Fruit fly (Drosophila melanogaster) whole organism, prepupa: ENCODE measurements around the gene Dredd.

Experiments used
- Blimp-1 ChIP-seq: fragments of 200-800 bp; sonication (Bioruptor generic); optimal IDR thresholded peaks from 3 replicates; lab custom pipeline; 2017; ENCODE audit warnings: missing biosample characterization, missing genetic modification characterization, mild to moderate bottlenecking, moderate library complexity, missing genetic modification reagents
- CG10669 ChIP-seq: fragments of 200-800 bp; sonication (Bioruptor generic); optimal IDR thresholded peaks from 3 replicates; lab custom pipeline; 2018; ENCODE audit warnings: missing biosample characterization, mild to moderate bottlenecking, missing genetic modification characterization, moderate library complexity
- CG11294 ChIP-seq: fragments of 200-800 bp; sonication (Bioruptor generic); IDR thresholded peaks from 2 replicates; pipeline ENCODE4 v1.3.6; 2022; ENCODE audit warnings: missing biosample characterization, missing genetic modification characterization
- CG11762 ChIP-seq: fragments of 200-800 bp; sonication (Bioruptor generic); optimal IDR thresholded peaks from 3 replicates; lab custom pipeline; 2016; ENCODE audit warnings: missing biosample characterization, missing genetic modification characterization; ENCODE audit not compliant: insufficient read depth
- CG11902 ChIP-seq: fragments of 200-800 bp; sonication (Bioruptor generic); optimal IDR thresholded peaks from 3 replicates; lab custom pipeline; 2016; ENCODE audit warnings: missing biosample characterization, missing genetic modification characterization
- CG15336 ChIP-seq: fragments of 200-800 bp; sonication (Bioruptor generic); IDR thresholded peaks from 2 replicates; pipeline ENCODE4 v1.3.6; 2022; ENCODE audit warnings: missing biosample characterization, missing genetic modification characterization
- CG1621 ChIP-seq: fragments of 200-800 bp; sonication (Bioruptor generic); optimal IDR thresholded peaks from 3 replicates; lab custom pipeline; 2018; ENCODE audit warnings: missing biosample characterization, mild to moderate bottlenecking, missing genetic modification characterization
- CG16779 ChIP-seq: fragments of 200-800 bp; sonication (Bioruptor generic); optimal IDR thresholded peaks from 3 replicates; lab custom pipeline; 2017; ENCODE audit warnings: missing biosample characterization, mild to moderate bottlenecking, missing genetic modification characterization
- CG3032 ChIP-seq: fragments of 200-800 bp; optimal IDR thresholded peaks from 2 replicates; lab custom pipeline; 2019; ENCODE audit warnings: missing biosample characterization, mild to moderate bottlenecking, missing genetic modification characterization, moderate library complexity
- CG31627 ChIP-seq: fragments of 200-800 bp; sonication (Bioruptor generic); optimal IDR thresholded peaks from 3 replicates; lab custom pipeline; 2016; ENCODE audit warnings: missing biosample characterization, missing genetic modification characterization
- CG32006 ChIP-seq: fragments of 200-800 bp; sonication (Bioruptor generic); optimal IDR thresholded peaks from 3 replicates; lab custom pipeline; 2017; ENCODE audit warnings: missing biosample characterization, mild to moderate bottlenecking, missing genetic modification characterization
- CG34406 ChIP-seq: fragments of 200-800 bp; sonication (Bioruptor generic); optimal IDR thresholded peaks from 3 replicates; lab custom pipeline; 2016; ENCODE audit warnings: missing biosample characterization, missing genetic modification characterization
- CG4318 ChIP-seq: fragments of 200-800 bp; sonication (Bioruptor generic); optimal IDR thresholded peaks from 3 replicates; lab custom pipeline; 2017; ENCODE audit warnings: missing biosample characterization, mild to moderate bottlenecking, missing genetic modification characterization
- CG6163 ChIP-seq: fragments of 200-800 bp; sonication (Bioruptor generic); IDR thresholded peaks from 3 replicates; pipeline ENCODE4 v1.3.6; 2022; ENCODE audit warnings: missing biosample characterization, missing genetic modification characterization
- CG6276 ChIP-seq: fragments of 200-800 bp; sonication (Bioruptor generic); optimal IDR thresholded peaks from 2 replicates; lab custom pipeline; 2017; ENCODE audit warnings: missing biosample characterization, mild to moderate bottlenecking, missing genetic modification characterization
- CG6792 ChIP-seq: fragments of 200-800 bp; sonication (Bioruptor generic); optimal IDR thresholded peaks from 3 replicates; lab custom pipeline; 2016; ENCODE audit warnings: missing biosample characterization, missing genetic modification characterization
- CG6808 ChIP-seq: fragments of 200-800 bp; sonication (Bioruptor generic); optimal IDR thresholded peaks from 3 replicates; lab custom pipeline; 2017; ENCODE audit warnings: missing biosample characterization, missing genetic modification characterization, mild to moderate bottlenecking, moderate library complexity, missing genetic modification reagents
- CG6854 ChIP-seq: fragments of 200-800 bp; sonication (Bioruptor generic); optimal IDR thresholded peaks from 2 replicates; lab custom pipeline; 2017; ENCODE audit warnings: missing biosample characterization, mild to moderate bottlenecking, missing genetic modification characterization
- CG8119 ChIP-seq: fragments of 200-800 bp; sonication (Bioruptor generic); IDR thresholded peaks from 3 replicates; pipeline ENCODE4 v1.3.6; 2022; ENCODE audit warnings: missing biosample characterization, missing genetic modification characterization
- CG8319 ChIP-seq: fragments of 200-800 bp; sonication (Bioruptor generic); optimal IDR thresholded peaks from 3 replicates; lab custom pipeline; 2016; ENCODE audit warnings: missing biosample characterization, missing genetic modification characterization
- CG8632 ChIP-seq: fragments of 200-800 bp; sonication (Bioruptor generic); optimal IDR thresholded peaks from 3 replicates; lab custom pipeline; 2016; ENCODE audit warnings: missing biosample characterization, missing genetic modification characterization
- CG9139 ChIP-seq: fragments of 200-800 bp; sonication (Bioruptor generic); optimal IDR thresholded peaks from 3 replicates; lab custom pipeline; 2017; ENCODE audit warnings: missing biosample characterization, mild to moderate bottlenecking, missing genetic modification characterization
- Eip75B ChIP-seq: fragments of 200-800 bp; sonication (Bioruptor generic); optimal IDR thresholded peaks from 3 replicates; lab custom pipeline; 2016; ENCODE audit warnings: missing biosample characterization, missing genetic modification characterization
- Eip78C ChIP-seq: fragments of 200-800 bp; sonication (Bioruptor generic); peaks from one replicate; lab custom pipeline; 2016; ENCODE audit warnings: missing biosample characterization, missing genetic modification characterization
- Eip93F ChIP-seq: fragments of 200-800 bp; sonication (Bioruptor generic); optimal IDR thresholded peaks from 2 replicates; lab custom pipeline; 2016; ENCODE audit warnings: missing biosample characterization, mild to moderate bottlenecking, missing genetic modification characterization
- Ets21C ChIP-seq: fragments of 200-800 bp; sonication (Bioruptor generic); optimal IDR thresholded peaks from 3 replicates; lab custom pipeline; 2016; ENCODE audit warnings: missing biosample characterization, missing genetic modification characterization
- Ets96B ChIP-seq: fragments of 200-800 bp; optimal IDR thresholded peaks from 2 replicates; lab custom pipeline; 2019; ENCODE audit warnings: missing biosample characterization, mild to moderate bottlenecking, missing genetic modification characterization, moderate library complexity
- Gug ChIP-seq: fragments of 200-800 bp; sonication (Bioruptor generic); IDR thresholded peaks from 2 replicates; pipeline ENCODE4 v1.3.6; 2022; ENCODE audit warnings: missing biosample characterization, missing genetic modification characterization
- Hr38 ChIP-seq: sonication (Bioruptor generic); optimal IDR thresholded peaks from 2 replicates; lab custom pipeline; 2016; ENCODE audit warnings: missing biosample characterization, missing genetic modification characterization
- Hr39 ChIP-seq: fragments of 200-800 bp; sonication (Bioruptor generic); optimal IDR thresholded peaks from 2 replicates; lab custom pipeline; 2016; ENCODE audit warnings: missing biosample characterization, missing genetic modification characterization
- Hr4 ChIP-seq: fragments of 200-800 bp; sonication (Bioruptor generic); optimal IDR thresholded peaks from 3 replicates; lab custom pipeline; 2016; ENCODE audit warnings: missing biosample characterization, missing genetic modification characterization
- Met ChIP-seq: fragments of 200-800 bp; sonication (Bioruptor generic); optimal IDR thresholded peaks from 3 replicates; lab custom pipeline; 2016; ENCODE audit warnings: missing biosample characterization, missing genetic modification characterization
- OdsH ChIP-seq: fragments of 200-800 bp; sonication (Bioruptor generic); optimal IDR thresholded peaks from 3 replicates; lab custom pipeline; 2016; ENCODE audit warnings: missing biosample characterization, missing genetic modification characterization
- Smox ChIP-seq: fragments of 200-800 bp; sonication (Bioruptor generic); optimal IDR thresholded peaks from 3 replicates; lab custom pipeline; 2016; ENCODE audit warnings: missing biosample characterization, missing genetic modification characterization
- Sox102F ChIP-seq: fragments of 200-800 bp; sonication (Bioruptor generic); optimal IDR thresholded peaks from 2 replicates; lab custom pipeline; 2016; ENCODE audit warnings: missing biosample characterization, mild to moderate bottlenecking, missing genetic modification characterization
- Sox14 ChIP-seq: fragments of 200-800 bp; sonication (Bioruptor generic); optimal IDR thresholded peaks from 3 replicates; lab custom pipeline; 2016; ENCODE audit warnings: missing biosample characterization, missing genetic modification characterization
- Sox15 ChIP-seq: fragments of 200-800 bp; sonication (Bioruptor generic); optimal IDR thresholded peaks from 3 replicates; lab custom pipeline; 2016; ENCODE audit warnings: missing biosample characterization, missing genetic modification characterization
- acj6 ChIP-seq: fragments of 200-800 bp; sonication (Bioruptor generic); optimal IDR thresholded peaks from 3 replicates; lab custom pipeline; 2016; ENCODE audit warnings: missing biosample characterization, missing genetic modification characterization
- cyc ChIP-seq: fragments of 200-800 bp; sonication (Bioruptor generic); optimal IDR thresholded peaks from 3 replicates; lab custom pipeline; 2016; ENCODE audit warnings: missing biosample characterization, missing genetic modification characterization
- dac ChIP-seq: fragments of 200-800 bp; sonication (Bioruptor generic); optimal IDR thresholded peaks from 2 replicates; lab custom pipeline; 2017; ENCODE audit warnings: missing biosample characterization, mild to moderate bottlenecking, missing genetic modification characterization
- dsx ChIP-seq: fragments of 200-800 bp; optimal IDR thresholded peaks from 3 replicates; lab custom pipeline; 2019; ENCODE audit warnings: missing biosample characterization, mild to moderate bottlenecking, missing genetic modification characterization, moderate library complexity; ENCODE audit not compliant: poor library complexity, severe bottlenecking
- eg ChIP-seq: fragments of 200-800 bp; sonication (Bioruptor generic); IDR thresholded peaks from 3 replicates; pipeline ENCODE4 v1.3.6; 2022; ENCODE audit warnings: missing biosample characterization, missing genetic modification characterization
- esn ChIP-seq: fragments of 200-800 bp; sonication (Bioruptor generic); optimal IDR thresholded peaks from 2 replicates; lab custom pipeline; 2016; ENCODE audit warnings: missing biosample characterization, mild to moderate bottlenecking, missing genetic modification characterization, moderate library complexity
- fd59A ChIP-seq: fragments of 200-800 bp; sonication (Bioruptor generic); optimal IDR thresholded peaks from 2 replicates; lab custom pipeline; 2017; ENCODE audit warnings: missing biosample characterization, mild to moderate bottlenecking, missing genetic modification characterization, missing genetic modification reagents
- fkh ChIP-seq: fragments of 200-800 bp; sonication (Bioruptor generic); optimal IDR thresholded peaks from 3 replicates; lab custom pipeline; 2017; ENCODE audit warnings: missing biosample characterization, mild to moderate bottlenecking, missing genetic modification characterization, moderate library complexity
- lz ChIP-seq: fragments of 200-800 bp; sonication (Bioruptor generic); optimal IDR thresholded peaks from 3 replicates; lab custom pipeline; 2016; ENCODE audit warnings: missing biosample characterization, missing genetic modification characterization
- net ChIP-seq: fragments of 200-800 bp; sonication (Bioruptor generic); optimal IDR thresholded peaks from 3 replicates; lab custom pipeline; 2016; ENCODE audit warnings: missing biosample characterization, missing genetic modification characterization
- pdm3 ChIP-seq: fragments of 200-800 bp; sonication (Bioruptor generic); optimal IDR thresholded peaks from 3 replicates; lab custom pipeline; 2016; ENCODE audit warnings: missing biosample characterization, missing genetic modification characterization
- spab ChIP-seq: fragments of 200-800 bp; sonication (Bioruptor generic); optimal IDR thresholded peaks from 2 replicates; lab custom pipeline; 2017; ENCODE audit warnings: missing biosample characterization, mild to moderate bottlenecking, missing genetic modification characterization, missing genetic modification reagents
- ss ChIP-seq, 2 experiments: fragments of 200-800 bp; sonication (Bioruptor generic); optimal IDR thresholded peaks; 2 replicates in 1 of 2; 3 replicates in 1 of 2; lab custom pipeline; 2017 to 2018; ENCODE audit warnings: mild to moderate bottlenecking in 2 of 2, missing biosample characterization in 2 of 2, missing genetic modification characterization in 2 of 2, moderate library complexity in 1 of 2
- svp ChIP-seq: fragments of 200-800 bp; sonication (Bioruptor generic); peaks from one replicate; lab custom pipeline; 2016; ENCODE audit warnings: missing biosample characterization, missing genetic modification characterization
- topi ChIP-seq: fragments of 200-800 bp; sonication (Bioruptor generic); optimal IDR thresholded peaks from 3 replicates; lab custom pipeline; 2016; ENCODE audit warnings: missing biosample characterization, missing genetic modification characterization
- vri ChIP-seq: fragments of 200-800 bp; sonication (Bioruptor generic); optimal IDR thresholded peaks from 3 replicates; lab custom pipeline; 2016; ENCODE audit warnings: missing biosample characterization, mild to moderate bottlenecking, missing genetic modification characterization

Dredd gene

dm6 chrX:621132-621555, 14.2 kb downstream of the Dredd start, which contains the start of the genes CG13365 and Vsp37A:
Gene CG13365, minus strand, starts transcription at chrX:621215.
Gene Vsp37A, plus strand, starts transcription at chrX:621530.
- TF ChIP-seq CG11762 (GFP tag; lab: Kevin White, UChicago) (no peak), CG4318 (GFP tag; lab: Kevin White, UChicago) (no peak), pdm3 (GFP tag; lab: Kevin White, UChicago) (no peak), CG6792 (GFP tag; lab: Kevin White, UChicago) (no peak), CG10669 (GFP tag; lab: Kevin White, UChicago) (no peak), dac (GFP tag; lab: Kevin White, UChicago) (no peak), fd59A (GFP tag; lab: Kevin White, UChicago) (no peak), ss (GFP tag; optimal IDR thresholded peaks at IDR 0.05; lab: Kevin White, UChicago) (no peak), CG6808 (GFP tag; lab: Kevin White, UChicago) (peak; percentile 64), CG31627 (peak; percentile 24), Hr39 (GFP tag; lab: Kevin White, UChicago) (peak; percentile 56), acj6 (GFP tag; lab: Kevin White, UChicago) (no peak), OdsH (GFP tag; lab: Kevin White, UChicago) (peak; percentile 44), CG11902 (GFP tag; lab: Kevin White, UChicago) (peak; percentile 10), Eip75B (GFP tag; lab: Kevin White, UChicago) (peak; percentile 39), lz (peak; percentile 35), CG32006 (GFP tag; lab: Kevin White, UChicago) (no peak), Ets21C (GFP tag; lab: Kevin White, UChicago) (peak; percentile 30), CG16779 (tag; lab: Kevin White, UChicago) (no peak), Eip78C (GFP tag; lab: Kevin White, UChicago) (peak; percentile 75), CG34406 (GFP tag; lab: Kevin White, UChicago) (no peak), eg (no peak), CG11294 (GFP tag; lab: Robert Waterston, UW) (no peak), Sox15 (GFP tag; lab: Kevin White, UChicago) (peak; percentile 8), cyc (peak; percentile 22), CG1621 (no peak), esn (GFP tag; lab: Kevin White, UChicago) (peak; percentile 48), CG6163 (GFP tag; lab: Robert Waterston, UW) (no peak), vri (GFP tag; lab: Kevin White, UChicago) (no peak), svp (peak; percentile 77), Eip93F (no peak), CG8119 (GFP tag; lab: Robert Waterston, UW) (no peak), Met (GFP tag; lab: Kevin White, UChicago) (no peak), Hr38 (GFP tag; lab: Kevin White, UChicago) (no peak), dsx (GFP tag; lab: Kevin White, UChicago) (peak; percentile 14), CG8632 (GFP tag; lab: Kevin White, UChicago) (no peak), CG15336 (GFP tag; lab: Robert Waterston, UW) (no peak), Sox102F (GFP tag; lab: Kevin White, UChicago) (no peak), net (no peak), Ets96B (tag; lab: Kevin White, UChicago) (no peak), CG6276 (GFP tag; lab: Kevin White, UChicago) (no peak), fkh (peak; percentile 96), topi (GFP tag; lab: Kevin White, UChicago) (peak; percentile 5), CG3032 (tag; lab: Kevin White, UChicago) (peak; percentile 30), Blimp-1 (GFP tag; lab: Kevin White, UChicago) (no peak), Gug (GFP tag; lab: Robert Waterston, UW) (no peak), CG8319 (GFP tag; lab: Kevin White, UChicago) (peak; percentile 4), CG6854 (GFP tag; lab: Kevin White, UChicago) (no peak), spab (GFP tag; lab: Kevin White, UChicago) (no peak), Smox (GFP tag; lab: Kevin White, UChicago) (no peak), Sox14 (GFP tag; lab: Kevin White, UChicago) (peak; percentile 66), Hr4 (GFP tag; lab: Kevin White, UChicago) (peak; percentile 25), CG9139 (GFP tag; lab: Kevin White, UChicago) (no peak)
